Worm (Caenorhabditis elegans) whole organism, L3 larva: Measurements from ENCODE around the gene srz-82.

ENCODE experiments used
- ZK546.5 ChIP-seq: sonication (generic microtip); optimal IDR thresholded peaks from 2 replicates; lab custom pipeline; 2017; ENCODE audit warnings: missing biosample characterization, missing genetic modification characterization
- nhr-12 ChIP-seq: fragments of 150-350 bp; optimal IDR thresholded peaks from 2 replicates; lab custom pipeline; 2014; ENCODE audit warnings: missing biosample characterization, missing genetic modification characterization
- skn-1 ChIP-seq: fragments of 150-350 bp; optimal IDR thresholded peaks from 2 replicates; lab custom pipeline; 2014; ENCODE audit warnings: missing biosample characterization, missing genetic modification characterization
- snpc-4 ChIP-seq: fragments of 150-350 bp; optimal IDR thresholded peaks from 2 replicates; lab custom pipeline; 2014; ENCODE audit warnings: missing biosample characterization, missing genetic modification characterization

- no peak for TF ChIP-seq nhr-12
- no peak for TF ChIP-seq skn-1 (tag; lab: Kevin White, UChicago)
- no peak for TF ChIP-seq snpc-4
- TF ChIP-seq ZK546.5 (tag; lab: Kevin White, UChicago): no peak
Observed at ce11 chrIV:3527878-3528277, 45.2 kb downstream of the srz-82 start.
